Fruit fly (Drosophila melanogaster) whole organism, prepupa: Measurements from ENCODE around the gene CrebA.

ENCODE experiments used
- Blimp-1 ChIP-seq: fragments of 200-800 bp; sonication (Bioruptor generic); optimal IDR thresholded peaks from 3 replicates; lab custom pipeline; 2017; ENCODE audit warnings: missing biosample characterization, missing genetic modification characterization, mild to moderate bottlenecking, moderate library complexity, missing genetic modification reagents
- CG10669 ChIP-seq: fragments of 200-800 bp; sonication (Bioruptor generic); optimal IDR thresholded peaks from 3 replicates; lab custom pipeline; 2018; ENCODE audit warnings: missing biosample characterization, mild to moderate bottlenecking, missing genetic modification characterization, moderate library complexity
- CG11294 ChIP-seq: fragments of 200-800 bp; sonication (Bioruptor generic); IDR thresholded peaks from 2 replicates; pipeline ENCODE4 v1.3.6; 2022; ENCODE audit warnings: missing biosample characterization, missing genetic modification characterization
- CG11762 ChIP-seq: fragments of 200-800 bp; sonication (Bioruptor generic); optimal IDR thresholded peaks from 3 replicates; lab custom pipeline; 2016; ENCODE audit warnings: missing biosample characterization, missing genetic modification characterization; ENCODE audit not compliant: insufficient read depth
- CG11902 ChIP-seq: fragments of 200-800 bp; sonication (Bioruptor generic); optimal IDR thresholded peaks from 3 replicates; lab custom pipeline; 2016; ENCODE audit warnings: missing biosample characterization, missing genetic modification characterization
- CG15336 ChIP-seq: fragments of 200-800 bp; sonication (Bioruptor generic); IDR thresholded peaks from 2 replicates; pipeline ENCODE4 v1.3.6; 2022; ENCODE audit warnings: missing biosample characterization, missing genetic modification characterization
- CG1621 ChIP-seq: fragments of 200-800 bp; sonication (Bioruptor generic); optimal IDR thresholded peaks from 3 replicates; lab custom pipeline; 2018; ENCODE audit warnings: missing biosample characterization, mild to moderate bottlenecking, missing genetic modification characterization
- CG32006 ChIP-seq: fragments of 200-800 bp; sonication (Bioruptor generic); optimal IDR thresholded peaks from 3 replicates; lab custom pipeline; 2017; ENCODE audit warnings: missing biosample characterization, mild to moderate bottlenecking, missing genetic modification characterization
- CG34406 ChIP-seq: fragments of 200-800 bp; sonication (Bioruptor generic); optimal IDR thresholded peaks from 3 replicates; lab custom pipeline; 2016; ENCODE audit warnings: missing biosample characterization, missing genetic modification characterization
- CG3919 ChIP-seq: fragments of 200-800 bp; sonication (Bioruptor generic); optimal IDR thresholded peaks from 3 replicates; lab custom pipeline; 2016; ENCODE audit warnings: missing biosample characterization, missing genetic modification characterization
- CG4318 ChIP-seq: fragments of 200-800 bp; sonication (Bioruptor generic); optimal IDR thresholded peaks from 3 replicates; lab custom pipeline; 2017; ENCODE audit warnings: missing biosample characterization, mild to moderate bottlenecking, missing genetic modification characterization
- CG6163 ChIP-seq: fragments of 200-800 bp; sonication (Bioruptor generic); IDR thresholded peaks from 3 replicates; pipeline ENCODE4 v1.3.6; 2022; ENCODE audit warnings: missing biosample characterization, missing genetic modification characterization
- CG6276 ChIP-seq: fragments of 200-800 bp; sonication (Bioruptor generic); optimal IDR thresholded peaks from 2 replicates; lab custom pipeline; 2017; ENCODE audit warnings: missing biosample characterization, mild to moderate bottlenecking, missing genetic modification characterization
- CG6792 ChIP-seq: fragments of 200-800 bp; sonication (Bioruptor generic); optimal IDR thresholded peaks from 3 replicates; lab custom pipeline; 2016; ENCODE audit warnings: missing biosample characterization, missing genetic modification characterization
- CG6808 ChIP-seq: fragments of 200-800 bp; sonication (Bioruptor generic); optimal IDR thresholded peaks from 3 replicates; lab custom pipeline; 2017; ENCODE audit warnings: missing biosample characterization, missing genetic modification characterization, mild to moderate bottlenecking, moderate library complexity, missing genetic modification reagents
- CG8632 ChIP-seq: fragments of 200-800 bp; sonication (Bioruptor generic); optimal IDR thresholded peaks from 3 replicates; lab custom pipeline; 2016; ENCODE audit warnings: missing biosample characterization, missing genetic modification characterization
- Eip75B ChIP-seq: fragments of 200-800 bp; sonication (Bioruptor generic); optimal IDR thresholded peaks from 3 replicates; lab custom pipeline; 2016; ENCODE audit warnings: missing biosample characterization, missing genetic modification characterization
- Eip78C ChIP-seq: fragments of 200-800 bp; sonication (Bioruptor generic); peaks from one replicate; lab custom pipeline; 2016; ENCODE audit warnings: missing biosample characterization, missing genetic modification characterization
- Eip93F ChIP-seq: fragments of 200-800 bp; sonication (Bioruptor generic); optimal IDR thresholded peaks from 2 replicates; lab custom pipeline; 2016; ENCODE audit warnings: missing biosample characterization, mild to moderate bottlenecking, missing genetic modification characterization
- Ets21C ChIP-seq: fragments of 200-800 bp; sonication (Bioruptor generic); optimal IDR thresholded peaks from 3 replicates; lab custom pipeline; 2016; ENCODE audit warnings: missing biosample characterization, missing genetic modification characterization
- Ets96B ChIP-seq: fragments of 200-800 bp; optimal IDR thresholded peaks from 2 replicates; lab custom pipeline; 2019; ENCODE audit warnings: missing biosample characterization, mild to moderate bottlenecking, missing genetic modification characterization, moderate library complexity
- Hr4 ChIP-seq: fragments of 200-800 bp; sonication (Bioruptor generic); optimal IDR thresholded peaks from 3 replicates; lab custom pipeline; 2016; ENCODE audit warnings: missing biosample characterization, missing genetic modification characterization
- Lpt ChIP-seq: fragments of 200-800 bp; sonication (Bioruptor generic); optimal IDR thresholded peaks from 3 replicates; lab custom pipeline; 2016; ENCODE audit warnings: missing biosample characterization, missing genetic modification characterization
- OdsH ChIP-seq: fragments of 200-800 bp; sonication (Bioruptor generic); optimal IDR thresholded peaks from 3 replicates; lab custom pipeline; 2016; ENCODE audit warnings: missing biosample characterization, missing genetic modification characterization
- Smox ChIP-seq: fragments of 200-800 bp; sonication (Bioruptor generic); optimal IDR thresholded peaks from 3 replicates; lab custom pipeline; 2016; ENCODE audit warnings: missing biosample characterization, missing genetic modification characterization
- Sox14 ChIP-seq: fragments of 200-800 bp; sonication (Bioruptor generic); optimal IDR thresholded peaks from 3 replicates; lab custom pipeline; 2016; ENCODE audit warnings: missing biosample characterization, missing genetic modification characterization
- Sox15 ChIP-seq: fragments of 200-800 bp; sonication (Bioruptor generic); optimal IDR thresholded peaks from 3 replicates; lab custom pipeline; 2016; ENCODE audit warnings: missing biosample characterization, missing genetic modification characterization
- achi ChIP-seq: fragments of 200-800 bp; sonication (Bioruptor generic); optimal IDR thresholded peaks from 3 replicates; lab custom pipeline; 2016; ENCODE audit warnings: missing biosample characterization, missing genetic modification characterization
- acj6 ChIP-seq: fragments of 200-800 bp; sonication (Bioruptor generic); optimal IDR thresholded peaks from 3 replicates; lab custom pipeline; 2016; ENCODE audit warnings: missing biosample characterization, missing genetic modification characterization
- cyc ChIP-seq: fragments of 200-800 bp; sonication (Bioruptor generic); optimal IDR thresholded peaks from 3 replicates; lab custom pipeline; 2016; ENCODE audit warnings: missing biosample characterization, missing genetic modification characterization
- dac ChIP-seq: fragments of 200-800 bp; sonication (Bioruptor generic); optimal IDR thresholded peaks from 2 replicates; lab custom pipeline; 2017; ENCODE audit warnings: missing biosample characterization, mild to moderate bottlenecking, missing genetic modification characterization
- eg ChIP-seq: fragments of 200-800 bp; sonication (Bioruptor generic); IDR thresholded peaks from 3 replicates; pipeline ENCODE4 v1.3.6; 2022; ENCODE audit warnings: missing biosample characterization, missing genetic modification characterization
- esn ChIP-seq: fragments of 200-800 bp; sonication (Bioruptor generic); optimal IDR thresholded peaks from 2 replicates; lab custom pipeline; 2016; ENCODE audit warnings: missing biosample characterization, mild to moderate bottlenecking, missing genetic modification characterization, moderate library complexity
- fd59A ChIP-seq: fragments of 200-800 bp; sonication (Bioruptor generic); optimal IDR thresholded peaks from 2 replicates; lab custom pipeline; 2017; ENCODE audit warnings: missing biosample characterization, mild to moderate bottlenecking, missing genetic modification characterization, missing genetic modification reagents
- fd85E ChIP-seq: fragments of 200-800 bp; sonication (Bioruptor generic); optimal IDR thresholded peaks from 3 replicates; lab custom pipeline; 2016; ENCODE audit warnings: missing biosample characterization, missing genetic modification characterization
- lz ChIP-seq: fragments of 200-800 bp; sonication (Bioruptor generic); optimal IDR thresholded peaks from 3 replicates; lab custom pipeline; 2016; ENCODE audit warnings: missing biosample characterization, missing genetic modification characterization
- pdm3 ChIP-seq: fragments of 200-800 bp; sonication (Bioruptor generic); optimal IDR thresholded peaks from 3 replicates; lab custom pipeline; 2016; ENCODE audit warnings: missing biosample characterization, missing genetic modification characterization
- salr ChIP-seq, 2 experiments: fragments of 200-800 bp; sonication (Bioruptor generic); optimal IDR thresholded peaks; 3 replicates each; lab custom pipeline; 2016 to 2018; ENCODE audit warnings: missing biosample characterization in 2 of 2, missing genetic modification characterization in 2 of 2, mild to moderate bottlenecking in 1 of 2
- spab ChIP-seq: fragments of 200-800 bp; sonication (Bioruptor generic); optimal IDR thresholded peaks from 2 replicates; lab custom pipeline; 2017; ENCODE audit warnings: missing biosample characterization, mild to moderate bottlenecking, missing genetic modification characterization, missing genetic modification reagents
- ss ChIP-seq, 2 experiments: fragments of 200-800 bp; sonication (Bioruptor generic); optimal IDR thresholded peaks; 2 replicates in 1 of 2; 3 replicates in 1 of 2; lab custom pipeline; 2017 to 2018; ENCODE audit warnings: mild to moderate bottlenecking in 2 of 2, missing biosample characterization in 2 of 2, missing genetic modification characterization in 2 of 2, moderate library complexity in 1 of 2
- topi ChIP-seq: fragments of 200-800 bp; sonication (Bioruptor generic); optimal IDR thresholded peaks from 3 replicates; lab custom pipeline; 2016; ENCODE audit warnings: missing biosample characterization, missing genetic modification characterization
- vri ChIP-seq: fragments of 200-800 bp; sonication (Bioruptor generic); optimal IDR thresholded peaks from 3 replicates; lab custom pipeline; 2016; ENCODE audit warnings: missing biosample characterization, mild to moderate bottlenecking, missing genetic modification characterization

CrebA gene

DNA sequence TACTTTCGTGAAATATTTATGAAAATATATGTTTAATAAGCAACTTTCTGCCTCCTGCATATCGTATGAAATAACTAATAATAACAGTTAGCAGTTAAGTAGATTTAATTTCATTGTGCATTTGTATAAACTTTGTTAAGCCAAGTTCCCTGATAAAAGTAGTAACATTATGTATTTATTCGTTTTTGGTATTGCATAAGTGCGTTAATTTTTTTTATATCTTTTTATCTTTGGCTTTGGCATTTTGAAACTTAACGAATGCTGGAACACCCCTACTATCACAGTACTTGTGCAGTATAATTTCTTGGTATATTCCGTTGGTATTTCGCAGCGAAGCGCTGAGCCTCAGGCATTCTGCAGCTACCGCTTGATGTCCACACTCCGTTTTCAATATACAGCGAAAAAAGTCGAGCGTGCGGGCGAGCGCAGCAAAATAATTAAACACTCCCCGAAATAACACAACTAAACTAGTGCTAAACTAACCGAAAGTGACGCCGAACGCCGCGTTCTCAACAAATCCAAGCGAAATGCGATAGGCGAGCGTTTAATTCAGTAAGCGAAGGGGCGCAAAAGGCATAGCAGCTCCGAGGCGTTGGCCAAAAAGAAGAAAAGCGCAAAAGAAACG is 53.4 kb downstream of the CrebA start, which contains the start of gene RhoGAP71E (continued):
- no peak for TF ChIP-seq Smox
- no peak for TF ChIP-seq CG11294
- peak; percentile 15 for TF ChIP-seq lz (GFP tag; lab: Kevin White, UChicago)
- peak in 1 of 2 experiments; percentile 13 for TF ChIP-seq salr (GFP tag; optimal IDR thresholded peaks at IDR 0.05; lab: Kevin White, UChicago)
- peak; percentile 16 for TF ChIP-seq Ets96B (tag; lab: Kevin White, UChicago)
- TF ChIP-seq acj6 (GFP tag; lab: Kevin White, UChicago), result no peak
- TF ChIP-seq Sox14 (GFP tag; lab: Kevin White, UChicago), result peak; percentile 33
- no peak for TF ChIP-seq Sox15 (GFP tag; lab: Kevin White, UChicago)
- no peak for TF ChIP-seq CG3919 (GFP tag; lab: Kevin White, UChicago)
- TF ChIP-seq Lpt (GFP tag; lab: Kevin White, UChicago), result no peak
- TF ChIP-seq achi (GFP tag; lab: Kevin White, UChicago), result no peak
- TF ChIP-seq cyc, result peak; percentile 16
- TF ChIP-seq CG32006, result peak; percentile 3
- peak; percentile 17 for TF ChIP-seq fd85E (GFP tag; lab: Kevin White, UChicago)
- TF ChIP-seq CG6163, result peak; percentile 78; the same call in 2 of the 3 replicates
- TF ChIP-seq Hr4 (GFP tag; lab: Kevin White, UChicago), result no peak
- TF ChIP-seq CG11902 (GFP tag; lab: Kevin White, UChicago), result no peak

DNA sequence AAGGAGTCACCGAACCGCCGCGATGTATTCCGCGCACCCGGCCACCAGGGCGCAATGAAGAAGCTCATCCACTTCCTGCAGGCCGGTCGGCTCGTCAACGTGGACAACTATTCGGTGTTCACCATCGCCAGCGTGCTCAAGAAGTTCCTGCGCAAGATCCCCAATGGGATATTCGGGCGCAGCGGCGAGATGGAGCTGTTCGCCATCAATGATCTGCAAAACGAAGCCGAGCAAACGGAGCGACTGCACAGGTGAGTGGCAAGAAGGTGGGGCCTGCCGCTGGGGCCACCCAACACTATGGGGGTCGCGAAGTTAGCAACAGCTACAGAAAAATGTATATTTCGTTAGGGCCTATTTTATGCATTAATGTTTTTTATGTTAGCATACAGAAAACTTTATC is 54.6 kb downstream of the CrebA start:
- no peak for TF ChIP-seq vri (GFP tag; lab: Kevin White, UChicago)
- TF ChIP-seq Hr4 (GFP tag; lab: Kevin White, UChicago), result peak; percentile 3
- TF ChIP-seq CG32006, result peak; percentile 32
- peak; percentile 25; the same call in 1 of the 3 replicates for TF ChIP-seq CG6163
- TF ChIP-seq CG34406 (GFP tag; lab: Kevin White, UChicago), result no peak
- TF ChIP-seq CG1621 (tag; lab: Kevin White, UChicago), result no peak
- no peak for TF ChIP-seq spab
- TF ChIP-seq eg (GFP tag; lab: Robert Waterston, UW), result peak; percentile 32; the same call in 1 of the 3 replicates
- TF ChIP-seq acj6 (GFP tag; lab: Kevin White, UChicago), result no peak
- no peak for TF ChIP-seq Eip78C
- no peak for TF ChIP-seq achi (GFP tag; lab: Kevin White, UChicago)
- TF ChIP-seq OdsH (GFP tag; lab: Kevin White, UChicago), result peak; percentile 21
- TF ChIP-seq CG6276 (GFP tag; lab: Kevin White, UChicago), result no peak
- TF ChIP-seq Eip93F (GFP tag; lab: Kevin White, UChicago), result no peak
- TF ChIP-seq CG8632 (GFP tag; lab: Kevin White, UChicago), result no peak

DNA sequence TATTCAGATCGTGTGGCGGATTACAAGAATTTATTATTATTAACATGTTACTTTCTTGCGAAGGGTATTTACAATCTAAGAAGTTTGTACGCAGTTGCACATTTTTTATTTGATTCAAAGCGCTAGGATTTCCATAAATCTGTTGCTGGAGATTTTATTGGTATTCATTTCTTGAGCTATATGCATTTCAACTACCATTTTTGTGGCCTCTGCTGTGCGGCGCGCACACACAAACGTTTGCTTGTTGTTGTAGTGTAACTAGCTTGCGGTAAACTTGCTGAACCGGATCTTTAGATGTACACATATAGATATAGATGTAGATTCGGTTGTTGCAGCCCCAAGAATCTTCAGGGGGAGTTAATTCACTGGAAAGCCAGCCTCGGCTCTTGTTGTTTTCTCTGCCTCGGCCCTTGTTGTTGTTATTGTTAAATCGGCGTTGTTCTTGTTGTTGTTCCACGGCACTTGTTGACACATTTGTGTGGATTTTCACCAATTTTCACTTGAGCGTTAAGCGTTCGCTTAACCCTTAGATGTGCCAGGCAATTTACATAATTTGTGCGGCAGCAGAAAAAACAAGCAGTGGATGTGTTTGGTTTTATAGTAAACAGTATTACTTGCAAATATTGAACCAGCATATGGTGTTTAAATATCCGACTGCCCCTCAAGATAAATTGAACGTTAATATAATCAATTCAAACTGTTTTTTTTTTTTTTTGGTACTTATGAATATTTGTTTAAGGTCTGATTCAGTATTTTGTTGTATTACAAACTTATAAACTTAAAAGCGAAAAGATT is 55.8 kb downstream of the CrebA start:
- TF ChIP-seq Smox (no peak), Eip93F (GFP tag; lab: Kevin White, UChicago) (no peak), fd85E (GFP tag; lab: Kevin White, UChicago) (no peak), CG15336 (peak; percentile 39; the same call in 1 of the 2 replicates), CG1621 (tag; lab: Kevin White, UChicago) (no peak), Eip75B (GFP tag; lab: Kevin White, UChicago) (peak; percentile 0), pdm3 (GFP tag; lab: Kevin White, UChicago) (peak; percentile 13), spab (no peak), CG4318 (GFP tag; lab: Kevin White, UChicago) (no peak), OdsH (GFP tag; lab: Kevin White, UChicago) (peak; percentile 3), CG11762 (GFP tag; lab: Kevin White, UChicago) (no peak), Sox14 (GFP tag; lab: Kevin White, UChicago) (no peak), CG6792 (no peak), achi (GFP tag; lab: Kevin White, UChicago) (no peak), CG6163 (no peak), CG34406 (GFP tag; lab: Kevin White, UChicago) (no peak), Blimp-1 (GFP tag; lab: Kevin White, UChicago) (no peak), eg (GFP tag; lab: Robert Waterston, UW) (peak; percentile 52; the same call in 2 of the 3 replicates), CG3919 (GFP tag; lab: Kevin White, UChicago) (no peak), vri (GFP tag; lab: Kevin White, UChicago) (no peak), dac (GFP tag; lab: Kevin White, UChicago) (no peak), fd59A (GFP tag; lab: Kevin White, UChicago) (peak; percentile 2), topi (no peak), esn (GFP tag; lab: Kevin White, UChicago) (no peak), Ets21C (GFP tag; lab: Kevin White, UChicago) (no peak), CG32006 (peak; percentile 19), cyc (no peak), ss (GFP tag; optimal IDR thresholded peaks at IDR 0.05; lab: Kevin White, UChicago) (no peak), CG10669 (GFP tag; lab: Kevin White, UChicago) (no peak), CG6808 (GFP tag; lab: Kevin White, UChicago) (no peak)
